Fruit fly (Drosophila melanogaster) whole organism, pupa: Measurements from ENCODE around the gene Pli.

Experiments used
- CG10348 ChIP-seq: fragments of 200-800 bp; sonication (Bioruptor generic); IDR thresholded peaks from 2 replicates; pipeline ENCODE4 v1.3.6; 2022; ENCODE audit warnings: missing biosample characterization, missing genetic modification characterization
- CG12605 ChIP-seq: fragments of 200-800 bp; sonication (Bioruptor generic); IDR thresholded peaks from 2 replicates; pipeline ENCODE4 v1.3.6; 2022; ENCODE audit warnings: missing biosample characterization, missing genetic modification characterization
- CG13204 ChIP-seq: fragments of 200-800 bp; sonication (Bioruptor generic); optimal IDR thresholded peaks from 2 replicates; lab custom pipeline; 2018; ENCODE audit warnings: missing biosample characterization, mild to moderate bottlenecking, missing genetic modification characterization, moderate library complexity
- CG14655 ChIP-seq: fragments of 200-800 bp; sonication (Bioruptor generic); optimal IDR thresholded peaks from 3 replicates; lab custom pipeline; 2017; ENCODE audit warnings: mild to moderate bottlenecking, missing biosample characterization, missing genetic modification reagents, missing genetic modification characterization
- CG15710 ChIP-seq: fragments of 200-800 bp; sonication (Bioruptor generic); optimal IDR thresholded peaks from 2 replicates; lab custom pipeline; 2018; ENCODE audit warnings: missing biosample characterization, mild to moderate bottlenecking, missing genetic modification characterization, moderate library complexity
- CG17806 ChIP-seq: fragments of 200-800 bp; sonication (Bioruptor generic); optimal IDR thresholded peaks from 2 replicates; lab custom pipeline; 2018; ENCODE audit warnings: missing biosample characterization, mild to moderate bottlenecking, missing genetic modification characterization, moderate library complexity
- CG32121 ChIP-seq: fragments of 200-800 bp; sonication (Bioruptor generic); IDR thresholded peaks from 2 replicates; pipeline ENCODE4 v1.3.6; 2022; ENCODE audit warnings: missing biosample characterization, missing genetic modification characterization
- CG34367 ChIP-seq: fragments of 200-800 bp; sonication (Bioruptor generic); optimal IDR thresholded peaks from 2 replicates; lab custom pipeline; 2018; ENCODE audit warnings: missing biosample characterization, mild to moderate bottlenecking, missing genetic modification characterization
- CG4496 ChIP-seq: fragments of 200-800 bp; sonication (Bioruptor generic); IDR thresholded peaks from 3 replicates; pipeline ENCODE4 v1.3.6; 2022; ENCODE audit warnings: missing biosample characterization, missing genetic modification characterization
- CG8159 ChIP-seq: fragments of 200-800 bp; sonication (Bioruptor generic); optimal IDR thresholded peaks from 3 replicates; lab custom pipeline; 2018; ENCODE audit warnings: missing biosample characterization, mild to moderate bottlenecking, missing genetic modification characterization, moderate library complexity
- CG8301 ChIP-seq: fragments of 200-800 bp; sonication (Bioruptor generic); optimal IDR thresholded peaks from 2 replicates; lab custom pipeline; 2018; ENCODE audit warnings: missing biosample characterization, mild to moderate bottlenecking, missing genetic modification characterization
- CG9948 ChIP-seq: fragments of 200-800 bp; sonication (Bioruptor generic); optimal IDR thresholded peaks from 2 replicates; lab custom pipeline; 2018; ENCODE audit warnings: missing biosample characterization, mild to moderate bottlenecking, missing genetic modification characterization, moderate library complexity
- D1 ChIP-seq: fragments of 200-800 bp; sonication (Bioruptor generic); optimal IDR thresholded peaks from 2 replicates; lab custom pipeline; 2018; ENCODE audit warnings: missing biosample characterization, mild to moderate bottlenecking, missing genetic modification characterization, moderate library complexity
- EcR ChIP-seq: fragments of 200-800 bp; sonication (Bioruptor generic); optimal IDR thresholded peaks from 3 replicates; lab custom pipeline; 2019; ENCODE audit warnings: missing biosample characterization, missing genetic modification characterization, mild to moderate bottlenecking, moderate library complexity, missing genetic modification reagents
- Ets98B ChIP-seq: fragments of 200-800 bp; sonication (Bioruptor generic); IDR thresholded peaks from 2 replicates; pipeline ENCODE4 v1.3.6; 2022; ENCODE audit warnings: missing biosample characterization, missing genetic modification characterization
- Pif1A ChIP-seq: fragments of 200-800 bp; sonication (Bioruptor generic); optimal IDR thresholded peaks from 3 replicates; lab custom pipeline; 2016; ENCODE audit warnings: missing biosample characterization, missing genetic modification characterization
- Pif1B ChIP-seq: fragments of 200-800 bp; sonication (Bioruptor generic); optimal IDR thresholded peaks from 3 replicates; lab custom pipeline; 2016; ENCODE audit warnings: missing biosample characterization, missing genetic modification characterization
- Snoo ChIP-seq: fragments of 200-800 bp; sonication (Bioruptor generic); optimal IDR thresholded peaks from 3 replicates; lab custom pipeline; 2017; ENCODE audit warnings: missing biosample characterization, mild to moderate bottlenecking, missing genetic modification characterization, inconsistent platforms
- fd96Ca ChIP-seq: fragments of 200-800 bp; sonication (Bioruptor generic); IDR thresholded peaks from 3 replicates; pipeline ENCODE4 v1.3.6; 2022; ENCODE audit warnings: missing biosample characterization, missing genetic modification characterization
- gl ChIP-seq: fragments of 200-800 bp; sonication (Bioruptor generic); optimal IDR thresholded peaks from 2 replicates; lab custom pipeline; 2018; ENCODE audit warnings: missing biosample characterization, mild to moderate bottlenecking, missing genetic modification characterization
- rn ChIP-seq: fragments of 200-800 bp; sonication (Bioruptor generic); IDR thresholded peaks from 2 replicates; pipeline ENCODE4 v1.3.6; 2022; ENCODE audit warnings: missing biosample characterization, missing genetic modification characterization

The Pli gene

dm6 chr3R:23867194-23867593 lies 22.7 kb downstream of the Pli start:
- TF ChIP-seq CG13204 (GFP tag; lab: Kevin White, UChicago): no peak
- no peak for TF ChIP-seq CG12605 (GFP tag; lab: Robert Waterston, UW)
- TF ChIP-seq gl (tag; lab: Kevin White, UChicago): no peak
- TF ChIP-seq CG9948 (tag; lab: Kevin White, UChicago): no peak
- no peak for TF ChIP-seq CG34367 (tag; lab: Kevin White, UChicago)
- TF ChIP-seq CG8159 (tag; lab: Kevin White, UChicago): no peak
- no peak for TF ChIP-seq Pif1A (GFP tag; lab: Kevin White, UChicago)
- TF ChIP-seq CG15710 (tag; lab: Kevin White, UChicago): no peak
- TF ChIP-seq CG17806: no peak
- no peak for TF ChIP-seq CG32121
- no peak for TF ChIP-seq Snoo (tag; lab: Kevin White, UChicago)
- TF ChIP-seq fd96Ca: no peak
- no peak for TF ChIP-seq EcR (GFP tag; lab: Kevin White, UChicago)
- no peak for TF ChIP-seq Pif1B (GFP tag; lab: Kevin White, UChicago)
- TF ChIP-seq CG8301 (tag; lab: Kevin White, UChicago): no peak
- no peak for TF ChIP-seq CG14655 (GFP tag; lab: Kevin White, UChicago)
- TF ChIP-seq D1 (tag; lab: Kevin White, UChicago): no peak

dm6 chr3R:23859365-23859804 lies 30.5 kb downstream of the Pli start:
- 0 out of 2 replicates have a peak, but pooled peaks have one; percentile 42 for TF ChIP-seq CG12605 (GFP tag; lab: Robert Waterston, UW)
- peak; percentile 69 for TF ChIP-seq Ets98B (GFP tag; lab: Robert Waterston, UW)
- peak; percentile 17 for TF ChIP-seq Pif1B (GFP tag; lab: Kevin White, UChicago)
- TF ChIP-seq Snoo (tag; lab: Kevin White, UChicago): peak; percentile 3
- peak; percentile 72 for TF ChIP-seq CG4496 (GFP tag; lab: Robert Waterston, UW)
- TF ChIP-seq EcR (GFP tag; lab: Kevin White, UChicago): peak; percentile 68
- peak; percentile 36 for TF ChIP-seq Pif1A (GFP tag; lab: Kevin White, UChicago)
- TF ChIP-seq CG32121: peak; percentile 73
- TF ChIP-seq, all 21 proteins: peak for 8; not testable (repeated sequence) for 13

dm6 chr3R:23849599-23849998 lies 40.3 kb downstream of the Pli start:
- TF ChIP-seq rn (GFP tag; lab: Robert Waterston, UW) (no peak), CG14655 (GFP tag; lab: Kevin White, UChicago) (no peak), CG15710 (tag; lab: Kevin White, UChicago) (no peak), CG13204 (GFP tag; lab: Kevin White, UChicago) (no peak), D1 (tag; lab: Kevin White, UChicago) (no peak), Ets98B (GFP tag; lab: Robert Waterston, UW) (no peak), Pif1B (GFP tag; lab: Kevin White, UChicago) (no peak), Pif1A (GFP tag; lab: Kevin White, UChicago) (no peak), fd96Ca (no peak), Snoo (tag; lab: Kevin White, UChicago) (no peak), EcR (GFP tag; lab: Kevin White, UChicago) (no peak), CG8301 (tag; lab: Kevin White, UChicago) (no peak), CG32121 (no peak), CG9948 (tag; lab: Kevin White, UChicago) (no peak), CG10348 (GFP tag; lab: Robert Waterston, UW) (no peak), CG17806 (no peak), gl (tag; lab: Kevin White, UChicago) (no peak), CG12605 (GFP tag; lab: Robert Waterston, UW) (no peak), CG34367 (tag; lab: Kevin White, UChicago) (no peak), CG8159 (tag; lab: Kevin White, UChicago) (no peak)

- TF ChIP-seq D1 (tag; lab: Kevin White, UChicago): no peak
- TF ChIP-seq CG10348 (GFP tag; lab: Robert Waterston, UW): no peak
- TF ChIP-seq rn (GFP tag; lab: Robert Waterston, UW): no peak
- no peak for TF ChIP-seq Pif1A (GFP tag; lab: Kevin White, UChicago)
- no peak for TF ChIP-seq CG17806
- TF ChIP-seq gl (tag; lab: Kevin White, UChicago): no peak
- no peak for TF ChIP-seq CG15710 (tag; lab: Kevin White, UChicago)
- no peak for TF ChIP-seq CG14655 (GFP tag; lab: Kevin White, UChicago)
- TF ChIP-seq CG8159 (tag; lab: Kevin White, UChicago): no peak
- no peak for TF ChIP-seq Snoo (tag; lab: Kevin White, UChicago)
- no peak for TF ChIP-seq fd96Ca
- no peak for TF ChIP-seq EcR (GFP tag; lab: Kevin White, UChicago)
Measured at dm6 chr3R:23846107-23846506, 43.7 kb downstream of the Pli start.

- TF ChIP-seq CG13204 (GFP tag; lab: Kevin White, UChicago) (peak; percentile 13), CG15710 (tag; lab: Kevin White, UChicago) (no peak)
Measured at dm6 chr3R:23831696-23832095, 58.2 kb downstream of the Pli start.

- no peak for TF ChIP-seq Snoo (tag; lab: Kevin White, UChicago)
- TF ChIP-seq CG9948 (tag; lab: Kevin White, UChicago): no peak
- TF ChIP-seq EcR (GFP tag; lab: Kevin White, UChicago): no peak
- no peak for TF ChIP-seq CG10348 (GFP tag; lab: Robert Waterston, UW)
- TF ChIP-seq CG32121: no peak
- no peak for TF ChIP-seq CG4496 (GFP tag; lab: Robert Waterston, UW)
- TF ChIP-seq CG8301 (tag; lab: Kevin White, UChicago): no peak
- TF ChIP-seq CG8159 (tag; lab: Kevin White, UChicago): no peak
- TF ChIP-seq CG13204 (GFP tag; lab: Kevin White, UChicago): no peak
- no peak for TF ChIP-seq CG17806
- no peak for TF ChIP-seq CG15710 (tag; lab: Kevin White, UChicago)
- TF ChIP-seq CG14655 (GFP tag; lab: Kevin White, UChicago): no peak
- no peak for TF ChIP-seq D1 (tag; lab: Kevin White, UChicago)
- no peak for TF ChIP-seq rn (GFP tag; lab: Robert Waterston, UW)
- TF ChIP-seq fd96Ca: no peak
- no peak for TF ChIP-seq gl (tag; lab: Kevin White, UChicago)
- TF ChIP-seq Pif1B (GFP tag; lab: Kevin White, UChicago): no peak
- no peak for TF ChIP-seq Pif1A (GFP tag; lab: Kevin White, UChicago)
Measured at dm6 chr3R:23827093-23827492, 62.8 kb downstream of the Pli start.
